Fruit fly (Drosophila melanogaster): Measurements from ENCODE around the gene CG33116.

The CG33116 gene

dm6 chr2L:19535234-19535633 is 2.0 kb downstream of the CG33116 start, which contains the start of gene CG31697 (continued):
- TF ChIP-seq so (GFP tag; IDR thresholded peaks at IDR 0.05) (no peak), sd (tag; optimal IDR thresholded peaks at IDR 0.05) (peak; percentile 69), Ets97D (GFP tag; optimal IDR thresholded peaks at IDR 0.05) (no peak), cwo (GFP tag; optimal IDR thresholded peaks at IDR 0.05) (peak; percentile 75), Hr51 (GFP tag; optimal IDR thresholded peaks at IDR 0.05) (no peak), exex (tag; optimal IDR thresholded peaks at IDR 0.05) (peak; percentile 78), hb (GFP tag; IDR thresholded peaks at IDR 0.05; ENCODE audit: partially characterized antibody) (no peak), sug (tag; optimal IDR thresholded peaks at IDR 0.05) (peak; percentile 58)

DNA sequence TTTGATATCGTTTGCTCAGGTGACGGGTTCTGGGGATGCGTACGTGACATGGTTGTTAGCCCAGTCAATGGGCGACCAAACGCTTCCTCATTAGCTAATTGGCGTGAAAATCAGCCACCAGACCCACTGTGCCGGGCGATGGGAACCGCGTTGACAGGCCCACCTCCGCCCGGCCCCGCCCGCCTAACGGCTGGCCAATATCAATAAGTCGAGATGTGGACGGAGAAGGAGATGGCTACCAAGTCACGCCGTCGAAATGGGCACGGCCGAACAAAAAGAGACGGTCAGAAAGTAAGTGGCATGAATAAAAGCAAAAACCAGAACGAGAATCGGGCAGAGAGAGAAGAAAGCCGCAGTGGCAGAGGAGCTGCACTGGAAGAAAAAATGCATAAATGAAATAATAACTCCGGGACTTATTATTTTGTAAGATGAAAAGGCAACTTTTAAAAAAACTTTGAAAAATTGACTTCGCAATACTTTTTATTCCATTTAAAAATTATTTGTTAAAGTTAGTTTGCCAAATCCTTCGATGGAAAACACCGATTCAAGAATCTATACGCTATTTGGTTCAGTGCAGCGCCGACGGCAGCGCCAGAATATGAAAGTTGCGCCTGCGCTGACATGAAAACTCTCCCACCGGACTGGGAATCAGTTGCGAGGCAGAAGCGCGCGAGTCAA is 4.6 kb downstream of the CG33116 start, which contains the start of gene CG13082:
Gene CG13082, plus strand, starts transcription at position 647 of the 678 bp plus-strand sequence.
- peak; percentile 56 for TF ChIP-seq trem (tag; optimal IDR thresholded peaks at IDR 0.05)
- no peak for TF ChIP-seq CG14014 (GFP tag; IDR thresholded peaks at IDR 0.05)
- TF ChIP-seq CG12104 (GFP tag; optimal IDR thresholded peaks at IDR 0.05) = no peak
- TF ChIP-seq sna (GFP tag; IDR thresholded peaks at IDR 0.05; ENCODE audit: partially characterized antibody) = no peak
- no peak for TF ChIP-seq NfI (GFP tag; optimal IDR thresholded peaks at IDR 0.05)
- TF ChIP-seq oc (tag; optimal IDR thresholded peaks at IDR 0.05) = peak; percentile 50
- no peak for TF ChIP-seq grn (GFP tag; optimal IDR thresholded peaks at IDR 0.05)
- TF ChIP-seq CG2678 (tag; optimal IDR thresholded peaks at IDR 0.05) = peak; percentile 66
- TF ChIP-seq lab (GFP tag; optimal IDR thresholded peaks at IDR 0.05) = no peak
- no peak for TF ChIP-seq YL-1 (GFP tag; optimal IDR thresholded peaks at IDR 0.05)
- no peak for TF ChIP-seq cad (GFP tag; optimal IDR thresholded peaks at IDR 0.05)
- no peak for TF ChIP-seq CG31388 (GFP tag; optimal IDR thresholded peaks at IDR 0.05)
- no peak for TF ChIP-seq usp (GFP tag; optimal IDR thresholded peaks at IDR 0.05)
- TF ChIP-seq CG30020 (tag; optimal IDR thresholded peaks at IDR 0.05) = peak; percentile 12
- no peak for TF ChIP-seq eve (GFP tag; optimal IDR thresholded peaks at IDR 0.05)
- peak; percentile 65 for TF ChIP-seq zfh1 (GFP tag; IDR thresholded peaks at IDR 0.05)
- no peak for TF ChIP-seq gfzf (GFP tag; optimal IDR thresholded peaks at IDR 0.05)
- TF ChIP-seq E2f2 (GFP tag; IDR thresholded peaks at IDR 0.05) = no peak; the same call in 1 of the 2 replicates
- TF ChIP-seq CG11085 (GFP tag; IDR thresholded peaks at IDR 0.05) = no peak
- TF ChIP-seq CG15479 (GFP tag; optimal IDR thresholded peaks at IDR 0.05) = no peak
- TF ChIP-seq amos (GFP tag; IDR thresholded peaks at IDR 0.05; ENCODE audit: partially characterized antibody) = no peak
- TF ChIP-seq hb (GFP tag; IDR thresholded peaks at IDR 0.05; ENCODE audit: partially characterized antibody) = no peak
- peak; percentile 2 for TF ChIP-seq CG4707 (GFP tag; optimal IDR thresholded peaks at IDR 0.05)
- peak; percentile 48 for TF ChIP-seq nerfin-1 (tag; optimal IDR thresholded peaks at IDR 0.05)
- peak; percentile 24 for TF ChIP-seq CG1602 (GFP tag; optimal IDR thresholded peaks at IDR 0.05)
- no peak for TF ChIP-seq Lim3 (GFP tag; IDR thresholded peaks at IDR 0.05)
- TF ChIP-seq CG32772 (GFP tag; IDR thresholded peaks at IDR 0.05) = no peak
- no peak for TF ChIP-seq Meics (GFP tag; optimal IDR thresholded peaks at IDR 0.05)
- TF ChIP-seq Ets97D (GFP tag; optimal IDR thresholded peaks at IDR 0.05) = no peak
- TF ChIP-seq CG17912 (GFP tag; optimal IDR thresholded peaks at IDR 0.05) = no peak
- TF ChIP-seq Dbx (GFP tag; IDR thresholded peaks at IDR 0.05) = no peak
- TF ChIP-seq Gsc (GFP tag; IDR thresholded peaks at IDR 0.05) = no peak
- TF ChIP-seq hkb (optimal IDR thresholded peaks at IDR 0.05) = no peak
- no peak for TF ChIP-seq hkb (GFP tag; IDR thresholded peaks at IDR 0.05)
- no peak for TF ChIP-seq Hey (tag; optimal IDR thresholded peaks at IDR 0.05)
- TF ChIP-seq ap (GFP tag; IDR thresholded peaks at IDR 0.05) = no peak
- no peak for TF ChIP-seq ems (GFP tag; optimal IDR thresholded peaks at IDR 0.05)
- TF ChIP-seq Aef1 (GFP tag; IDR thresholded peaks at IDR 0.05) = no peak
- no peak for TF ChIP-seq CG14050 (GFP tag; IDR thresholded peaks at IDR 0.05)
- no peak for TF ChIP-seq sug (tag; optimal IDR thresholded peaks at IDR 0.05)
- TF ChIP-seq CG10654 (GFP tag; optimal IDR thresholded peaks at IDR 0.05) = no peak
- no peak for TF ChIP-seq shn (GFP tag; optimal IDR thresholded peaks at IDR 0.05)
- TF ChIP-seq CG13123 (GFP tag; optimal IDR thresholded peaks at IDR 0.05) = no peak
- TF ChIP-seq CG8944 (GFP tag; optimal IDR thresholded peaks at IDR 0.05) = peak; percentile 27
